Fruit fly (Drosophila melanogaster): ENCODE data around the gene eIF5B.

The eIF5B gene

dm6 chr3L:3449680-3450079 is 11.1 kb downstream of the eIF5B start (continued):
- peak; percentile 46 for TF ChIP-seq grau (tag; optimal IDR thresholded peaks at IDR 0.05)
- TF ChIP-seq gem (tag; optimal IDR thresholded peaks at IDR 0.05) = peak; percentile 58
- peak; percentile 2 for TF ChIP-seq CG11723 (GFP tag; optimal IDR thresholded peaks at IDR 0.05)
- peak; percentile 21 for TF ChIP-seq CG8924 (tag; optimal IDR thresholded peaks at IDR 0.05)
- no peak for TF ChIP-seq cg (GFP tag; optimal IDR thresholded peaks at IDR 0.05)
- TF ChIP-seq tx (GFP tag; optimal IDR thresholded peaks at IDR 0.05) = no peak
- no peak for TF ChIP-seq CG15601 (tag; optimal IDR thresholded peaks at IDR 0.05)
- TF ChIP-seq sqz (GFP tag; optimal IDR thresholded peaks at IDR 0.05) = no peak
- no peak for TF ChIP-seq pfk (GFP tag; optimal IDR thresholded peaks at IDR 0.05)
- TF ChIP-seq Blimp-1 (GFP tag; optimal IDR thresholded peaks at IDR 0.05) = no peak
- TF ChIP-seq knrl (GFP tag; IDR thresholded peaks at IDR 0.05; ENCODE audit: partially characterized antibody) = no peak

- TF ChIP-seq Hr78 (GFP tag; optimal IDR thresholded peaks at IDR 0.05) = peak in 1 of 2 experiments; percentile 54
- peak; percentile 1 for TF ChIP-seq odd (GFP tag; optimal IDR thresholded peaks at IDR 0.05)
- TF ChIP-seq sd (tag; optimal IDR thresholded peaks at IDR 0.05) = peak; percentile 50
- peak; percentile 39; the same call in 1 of the 3 replicates for TF ChIP-seq sr (GFP tag; IDR thresholded peaks at IDR 0.05)
- no peak for TF ChIP-seq bab2 (GFP tag; optimal IDR thresholded peaks at IDR 0.05)
- peak; percentile 67 for TF ChIP-seq Med (GFP tag)
- peak; percentile 11 for TF ChIP-seq sens (GFP tag)
- TF ChIP-seq CG10147 (GFP tag; optimal IDR thresholded peaks at IDR 0.05) = no peak
- TF ChIP-seq CG8281 (tag; optimal IDR thresholded peaks at IDR 0.05) = peak; percentile 25
- peak in 1 of 3 experiments; percentile 85 for TF ChIP-seq Stat92E (GFP tag; optimal IDR thresholded peaks at IDR 0.05)
- no peak for TF ChIP-seq CG9437 (GFP tag; optimal IDR thresholded peaks at IDR 0.05)
- TF ChIP-seq CG7928 (GFP tag; optimal IDR thresholded peaks at IDR 0.05) = no peak
- peak; percentile 38 for TF ChIP-seq grn (GFP tag; optimal IDR thresholded peaks at IDR 0.05)
- TF ChIP-seq CG11093 (GFP tag; IDR thresholded peaks at IDR 0.05) = no peak
- TF ChIP-seq CG18619 (GFP tag; optimal IDR thresholded peaks at IDR 0.05) = no peak
- peak; percentile 63; the same call in 1 of the 4 replicates for TF ChIP-seq chinmo (GFP tag; IDR thresholded peaks at IDR 0.05; ENCODE audit: partially characterized antibody)
- TF ChIP-seq onecut (GFP tag; IDR thresholded peaks at IDR 0.05) = no peak
- TF ChIP-seq CG3847 (GFP tag; IDR thresholded peaks at IDR 0.05) = no peak
- no peak for TF ChIP-seq grau (tag; optimal IDR thresholded peaks at IDR 0.05)
- TF ChIP-seq sqz (GFP tag; optimal IDR thresholded peaks at IDR 0.05) = peak; percentile 25
- TF ChIP-seq CG34376 (GFP tag; optimal IDR thresholded peaks at IDR 0.05) = no peak
- TF ChIP-seq abd-A (tag; optimal IDR thresholded peaks at IDR 0.05) = peak; percentile 48
- peak; percentile 2 for TF ChIP-seq CG10543 (GFP tag; optimal IDR thresholded peaks at IDR 0.05)
- TF ChIP-seq Hey (tag; optimal IDR thresholded peaks at IDR 0.05) = peak; percentile 4
Observed at dm6 chr3L:3447948-3448526, 12.7 kb downstream of the eIF5B start.

dm6 chr3L:3444246-3444785 is 16.5 kb downstream of the eIF5B start:
- peak; percentile 46 for TF ChIP-seq Med (GFP tag)
- no peak for TF ChIP-seq CG32772 (GFP tag; IDR thresholded peaks at IDR 0.05)
- no peak for TF ChIP-seq Kr (GFP tag; optimal IDR thresholded peaks at IDR 0.05)
- no peak for TF ChIP-seq sc (optimal IDR thresholded peaks at IDR 0.05)
- TF ChIP-seq sc (GFP tag; optimal IDR thresholded peaks at IDR 0.05) = no peak
- TF ChIP-seq nom (GFP tag; optimal IDR thresholded peaks at IDR 0.05) = peak; percentile 44
- 0 out of 2 replicates have a peak, but pooled peaks have one; percentile 12 for TF ChIP-seq NFAT (GFP tag; IDR thresholded peaks at IDR 0.05)
- peak; percentile 43 for TF ChIP-seq sens (GFP tag)
- TF ChIP-seq slp2 (GFP tag; optimal IDR thresholded peaks at IDR 0.05) = no peak
- no peak for TF ChIP-seq CHES-1-like (GFP tag; optimal IDR thresholded peaks at IDR 0.05)
- TF ChIP-seq CG13287 (GFP tag; IDR thresholded peaks at IDR 0.05; ENCODE audit: partially characterized antibody) = no peak
- TF ChIP-seq Fer3 (tag; optimal IDR thresholded peaks at IDR 0.05) = no peak
- peak; percentile 64 for TF ChIP-seq Drgx (GFP tag; IDR thresholded peaks at IDR 0.05)
- TF ChIP-seq CG13775 (GFP tag; optimal IDR thresholded peaks at IDR 0.05) = no peak
- no peak for TF ChIP-seq ranshi (GFP tag; IDR thresholded peaks at IDR 0.05)
- no peak for TF ChIP-seq usp (GFP tag; optimal IDR thresholded peaks at IDR 0.05)
- no peak for TF ChIP-seq Spps (tag; optimal IDR thresholded peaks at IDR 0.05)
